Worm (Caenorhabditis elegans): ENCODE results near the gene C56E6.4.

DNA sequence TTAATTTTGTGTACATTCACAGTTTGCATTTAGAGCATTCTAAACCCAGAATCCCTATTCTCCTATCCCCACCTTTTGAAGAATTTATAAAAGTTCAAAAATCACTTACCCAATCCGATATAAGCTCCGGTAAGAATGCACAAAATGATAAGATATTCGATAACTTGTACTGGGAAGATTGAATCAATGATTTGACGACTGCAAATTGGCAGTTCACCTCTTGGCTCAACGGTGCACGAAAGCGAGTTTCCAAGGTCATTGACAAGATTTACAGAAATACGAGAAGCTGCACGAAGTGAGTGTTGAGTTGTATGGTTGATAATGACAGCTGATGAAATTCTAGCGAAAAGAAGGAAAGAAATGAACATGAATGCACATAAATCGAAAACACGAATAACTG is 31.8 kb upstream of the C56E6.4 start:
- TF ChIP-seq flt-1 (GFP tag; IDR thresholded peaks at IDR 0.05) (no peak), cog-1 (tag; optimal IDR thresholded peaks at IDR 0.05) (no peak), ztf-29 (GFP tag; IDR thresholded peaks at IDR 0.05) (no peak), tab-1 (GFP tag; IDR thresholded peaks at IDR 0.05) (no peak), ztf-23 (GFP tag; IDR thresholded peaks at IDR 0.05) (no peak), med-1 (GFP tag; optimal IDR thresholded peaks at IDR 0.05; ENCODE audit: insufficient read depth) (no peak)

Measured in whole organism, midembryonic.